Fruit fly (Drosophila melanogaster) whole organism, embryonic: Measurements from ENCODE around the gene Ppat-Dpck.
A peak's percentile ranks its signal among the peaks of the same experiment; 100 is the strongest.

Source experiments
- Antp ChIP-seq: fragments of 200-800 bp; sonication (Bioruptor generic); optimal IDR thresholded peaks from 3 replicates; lab custom pipeline; 2016; ENCODE audit warnings: missing biosample characterization, missing genetic modification characterization
- Atf3 ChIP-seq: fragments of 200-800 bp; sonication (Bioruptor generic); optimal IDR thresholded peaks from 3 replicates; lab custom pipeline; 2016; ENCODE audit warnings: missing biosample characterization, missing genetic modification characterization
- CG10462 ChIP-seq: fragments of 200-800 bp; sonication (Bioruptor generic); optimal IDR thresholded peaks from 2 replicates; lab custom pipeline; 2016; ENCODE audit warnings: missing biosample characterization, missing genetic modification characterization
- CG10543 ChIP-seq: fragments of 200-800 bp; sonication (Bioruptor generic); optimal IDR thresholded peaks from 3 replicates; lab custom pipeline; 2017; ENCODE audit warnings: missing biosample characterization, mild to moderate bottlenecking, missing genetic modification characterization, moderate library complexity
- CG12155 ChIP-seq: fragments of 200-800 bp; sonication (Bioruptor generic); optimal IDR thresholded peaks from 3 replicates; lab custom pipeline; 2016; ENCODE audit warnings: missing biosample characterization, missing genetic modification characterization
- CG12659 ChIP-seq: fragments of 200-800 bp; sonication (Bioruptor generic); optimal IDR thresholded peaks from 3 replicates; lab custom pipeline; 2017; ENCODE audit warnings: mild to moderate bottlenecking, missing biosample characterization, missing genetic modification reagents, missing genetic modification characterization
- CG12744 ChIP-seq: fragments of 200-800 bp; sonication (Bioruptor generic); optimal IDR thresholded peaks from 2 replicates; lab custom pipeline; 2016; ENCODE audit warnings: missing biosample characterization, missing genetic modification characterization
- CG13296 ChIP-seq: fragments of 200-800 bp; sonication (Bioruptor generic); optimal IDR thresholded peaks from 3 replicates; lab custom pipeline; 2018; ENCODE audit warnings: missing biosample characterization, mild to moderate bottlenecking, missing genetic modification characterization
- CG17186 ChIP-seq: fragments of 200-800 bp; sonication (Bioruptor generic); optimal IDR thresholded peaks from 3 replicates; lab custom pipeline; 2017; ENCODE audit warnings: missing biosample characterization, missing genetic modification reagents, missing genetic modification characterization
- CG2712 ChIP-seq: fragments of 200-800 bp; optimal IDR thresholded peaks from 3 replicates; lab custom pipeline; 2019; ENCODE audit warnings: missing biosample characterization, mild to moderate bottlenecking, missing genetic modification characterization, moderate library complexity
- CG30403 ChIP-seq: fragments of 200-800 bp; sonication (Bioruptor generic); optimal IDR thresholded peaks from 3 replicates; lab custom pipeline; 2016; ENCODE audit warnings: missing biosample characterization, missing genetic modification characterization
- CG3847 ChIP-seq: fragments of 200-800 bp; sonication (Bioruptor generic); IDR thresholded peaks from 2 replicates; pipeline ENCODE4 v1.3.6; 2022; ENCODE audit warnings: missing biosample characterization, missing genetic modification characterization
- CG6175 ChIP-seq: fragments of 200-800 bp; sonication (Bioruptor generic); IDR thresholded peaks from 3 replicates; pipeline ENCODE4 v1.3.6; 2022; ENCODE audit warnings: missing biosample characterization, missing genetic modification characterization
- CG7372 ChIP-seq: fragments of 200-800 bp; sonication (Bioruptor generic); IDR thresholded peaks from 2 replicates; pipeline ENCODE4 v1.3.6; 2022; ENCODE audit warnings: missing biosample characterization, missing genetic modification characterization
- CG8290 ChIP-seq, 3 experiments: fragments of 200-800 bp; sonication (Bioruptor generic); optimal IDR thresholded peaks; 2 replicates each; lab custom pipeline; 2016 to 2019; ENCODE audit warnings: missing biosample characterization in 3 of 3, missing genetic modification characterization in 3 of 3, mild to moderate bottlenecking in 2 of 3, moderate library complexity in 1 of 3
- CG8944 ChIP-seq: fragments of 200-800 bp; sonication (Bioruptor generic); optimal IDR thresholded peaks from 3 replicates; lab custom pipeline; 2016; ENCODE audit warnings: missing biosample characterization, missing genetic modification characterization
- CG9215 ChIP-seq: fragments of 200-800 bp; sonication (Bioruptor generic); IDR thresholded peaks from 2 replicates; pipeline ENCODE4 v1.3.6; 2022; ENCODE audit warnings: missing biosample characterization, missing genetic modification characterization
- Dp ChIP-seq: fragments of 200-800 bp; sonication (Bioruptor generic); optimal IDR thresholded peaks from 2 replicates; lab custom pipeline; 2018; ENCODE audit warnings: missing biosample characterization, mild to moderate bottlenecking, missing genetic modification characterization, moderate library complexity
- E2f2 ChIP-seq: fragments of 200-800 bp; sonication (Bioruptor generic); IDR thresholded peaks from 2 replicates; pipeline ENCODE4 v1.3.6; 2022; ENCODE audit warnings: missing biosample characterization, missing genetic modification characterization
- Eip74EF ChIP-seq, 2 experiments: fragments of 200-800 bp in 1 of 2; fragments of >200 bp in 1 of 2; sonication (Bioruptor generic) in 1 of 2; optimal IDR thresholded peaks; 2 replicates each; lab custom pipeline; 2017 to 2019; ENCODE audit warnings: missing biosample characterization in 2 of 2, missing genetic modification characterization in 2 of 2, mild to moderate bottlenecking in 1 of 2, moderate library complexity in 1 of 2
- GATAe ChIP-seq: fragments of 200-800 bp; sonication (Bioruptor generic); conservative IDR thresholded peaks from 2 replicates; pipeline ENCODE4 v1.3.6; 2022; ENCODE audit warnings: missing biosample characterization, missing genetic modification characterization
- HHEX ChIP-seq: fragments of 200-800 bp; sonication (Bioruptor generic); optimal IDR thresholded peaks from 3 replicates; lab custom pipeline; 2017; ENCODE audit warnings: missing biosample characterization, mild to moderate bottlenecking, missing genetic modification characterization, missing genetic modification reagents
- Hr39 ChIP-seq: fragments of >200 bp; optimal IDR thresholded peaks from 2 replicates; lab custom pipeline; 2017
- Jarid2 ChIP-seq: fragments of 200-800 bp; sonication (Bioruptor generic); optimal IDR thresholded peaks from 3 replicates; lab custom pipeline; 2017; ENCODE audit warnings: mild to moderate bottlenecking, missing biosample characterization, missing genetic modification reagents, missing genetic modification characterization
- Max ChIP-seq: fragments of 200-800 bp; sonication (Bioruptor generic); optimal IDR thresholded peaks from 2 replicates; lab custom pipeline; 2016; ENCODE audit warnings: missing biosample characterization, mild to moderate bottlenecking, missing genetic modification characterization
- Nf-YC ChIP-seq: fragments of 200-800 bp; optimal IDR thresholded peaks from 3 replicates; lab custom pipeline; 2019; ENCODE audit warnings: missing biosample characterization, mild to moderate bottlenecking, missing genetic modification characterization, moderate library complexity
- NfI ChIP-seq: fragments of 200-800 bp; sonication (Bioruptor generic); optimal IDR thresholded peaks from 3 replicates; lab custom pipeline; 2018; ENCODE audit warnings: missing biosample characterization, mild to moderate bottlenecking, missing genetic modification characterization, moderate library complexity
- PHDP ChIP-seq: fragments of 200-800 bp; sonication (Bioruptor generic); optimal IDR thresholded peaks from 3 replicates; lab custom pipeline; 2018; ENCODE audit warnings: missing biosample characterization, mild to moderate bottlenecking, missing genetic modification characterization, moderate library complexity
- Taf1 ChIP-seq: fragments of 200-800 bp; sonication (Bioruptor generic); IDR thresholded peaks from 2 replicates; pipeline ENCODE4 v1.3.6; 2022; ENCODE audit warnings: missing biosample characterization, missing genetic modification characterization
- az2 ChIP-seq: fragments of 200-800 bp; sonication (Bioruptor generic); optimal IDR thresholded peaks from 3 replicates; lab custom pipeline; 2016; ENCODE audit warnings: missing biosample characterization, missing genetic modification characterization
- caup ChIP-seq: fragments of 200-800 bp; sonication (Bioruptor generic); optimal IDR thresholded peaks from 3 replicates; lab custom pipeline; 2017; ENCODE audit warnings: missing biosample characterization, mild to moderate bottlenecking, missing genetic modification characterization, moderate library complexity; ENCODE audit not compliant: severe bottlenecking
- crc ChIP-seq: fragments of 200-800 bp; sonication (Bioruptor generic); optimal IDR thresholded peaks from 2 replicates; lab custom pipeline; 2016; ENCODE audit warnings: missing biosample characterization, missing genetic modification characterization
- fd3F ChIP-seq: fragments of 200-800 bp; sonication (Bioruptor generic); optimal IDR thresholded peaks from 2 replicates; lab custom pipeline; 2018; ENCODE audit warnings: missing biosample characterization, mild to moderate bottlenecking, missing genetic modification characterization, moderate library complexity
- gcm ChIP-seq: fragments of 200-800 bp; sonication (Bioruptor generic); optimal IDR thresholded peaks from 2 replicates; lab custom pipeline; 2019; ENCODE audit warnings: missing biosample characterization, mild to moderate bottlenecking, missing genetic modification characterization, moderate library complexity
- hth ChIP-seq: fragments of >200 bp; optimal IDR thresholded peaks from 2 replicates; lab custom pipeline; 2017; ENCODE audit warnings: inconsistent platforms
- insv ChIP-seq, 2 experiments: fragments of 200-800 bp; sonication (Bioruptor generic); optimal IDR thresholded peaks; 3 replicates each; lab custom pipeline; 2016 to 2018; ENCODE audit warnings: missing biosample characterization in 2 of 2, missing genetic modification characterization in 2 of 2
- lbe ChIP-seq: fragments of 200-800 bp; sonication (Bioruptor generic); optimal IDR thresholded peaks from 2 replicates; lab custom pipeline; 2016; ENCODE audit warnings: missing biosample characterization, mild to moderate bottlenecking, missing genetic modification characterization
- lilli ChIP-seq: fragments of 200-800 bp; sonication (Bioruptor generic); optimal IDR thresholded peaks from 3 replicates; lab custom pipeline; 2016; ENCODE audit warnings: missing biosample characterization, missing genetic modification characterization
- onecut ChIP-seq: fragments of 200-800 bp; sonication (Bioruptor generic); IDR thresholded peaks from 2 replicates; pipeline ENCODE4 v1.3.6; 2022; ENCODE audit warnings: missing biosample characterization, missing genetic modification characterization
- p53 ChIP-seq: fragments of 200-800 bp; sonication (Bioruptor generic); optimal IDR thresholded peaks from 2 replicates; lab custom pipeline; 2016; ENCODE audit warnings: missing biosample characterization, missing genetic modification characterization
- pb ChIP-seq: fragments of 200-800 bp; sonication (Bioruptor generic); optimal IDR thresholded peaks from 3 replicates; lab custom pipeline; 2016; ENCODE audit warnings: missing biosample characterization, missing genetic modification characterization
- pfk ChIP-seq: fragments of 200-800 bp; sonication (Bioruptor generic); optimal IDR thresholded peaks from 2 replicates; lab custom pipeline; 2018; ENCODE audit warnings: missing biosample characterization, mild to moderate bottlenecking, missing genetic modification characterization, moderate library complexity
- pita ChIP-seq: fragments of 200-800 bp; sonication (Bioruptor generic); optimal IDR thresholded peaks from 2 replicates; lab custom pipeline; 2017; ENCODE audit warnings: missing biosample characterization, mild to moderate bottlenecking, missing genetic modification characterization
- pros ChIP-seq: fragments of 200-800 bp; sonication (Bioruptor generic); optimal IDR thresholded peaks from 3 replicates; lab custom pipeline; 2019; ENCODE audit warnings: missing biosample characterization, mild to moderate bottlenecking, missing genetic modification characterization, moderate library complexity
- pzg ChIP-seq: fragments of 200-800 bp; sonication (Bioruptor generic); optimal IDR thresholded peaks from 3 replicates; lab custom pipeline; 2018; ENCODE audit warnings: missing biosample characterization, mild to moderate bottlenecking, missing genetic modification characterization, moderate library complexity
- run ChIP-seq: fragments of 200-800 bp; sonication (Bioruptor generic); optimal IDR thresholded peaks from 3 replicates; lab custom pipeline; 2018; ENCODE audit warnings: missing biosample characterization, mild to moderate bottlenecking, missing genetic modification characterization
- slou ChIP-seq: fragments of 200-800 bp; sonication (Bioruptor generic); optimal IDR thresholded peaks from 3 replicates; lab custom pipeline; 2016; ENCODE audit warnings: missing biosample characterization, missing genetic modification characterization
- sob ChIP-seq: fragments of 200-800 bp; sonication (Bioruptor generic); IDR thresholded peaks from 2 replicates; pipeline ENCODE4 v1.3.6; 2022; ENCODE audit warnings: missing biosample characterization, missing genetic modification characterization
- trem ChIP-seq: fragments of 200-800 bp; optimal IDR thresholded peaks from 3 replicates; lab custom pipeline; 2019; ENCODE audit warnings: missing biosample characterization, mild to moderate bottlenecking, missing genetic modification characterization, moderate library complexity
- unc-4 ChIP-seq: fragments of 200-800 bp; sonication (Bioruptor generic); IDR thresholded peaks from 2 replicates; pipeline ENCODE4 v1.3.6; 2022; ENCODE audit warnings: missing biosample characterization, missing genetic modification characterization; ENCODE audit not compliant: partially characterized antibody

The Ppat-Dpck gene

DNA sequence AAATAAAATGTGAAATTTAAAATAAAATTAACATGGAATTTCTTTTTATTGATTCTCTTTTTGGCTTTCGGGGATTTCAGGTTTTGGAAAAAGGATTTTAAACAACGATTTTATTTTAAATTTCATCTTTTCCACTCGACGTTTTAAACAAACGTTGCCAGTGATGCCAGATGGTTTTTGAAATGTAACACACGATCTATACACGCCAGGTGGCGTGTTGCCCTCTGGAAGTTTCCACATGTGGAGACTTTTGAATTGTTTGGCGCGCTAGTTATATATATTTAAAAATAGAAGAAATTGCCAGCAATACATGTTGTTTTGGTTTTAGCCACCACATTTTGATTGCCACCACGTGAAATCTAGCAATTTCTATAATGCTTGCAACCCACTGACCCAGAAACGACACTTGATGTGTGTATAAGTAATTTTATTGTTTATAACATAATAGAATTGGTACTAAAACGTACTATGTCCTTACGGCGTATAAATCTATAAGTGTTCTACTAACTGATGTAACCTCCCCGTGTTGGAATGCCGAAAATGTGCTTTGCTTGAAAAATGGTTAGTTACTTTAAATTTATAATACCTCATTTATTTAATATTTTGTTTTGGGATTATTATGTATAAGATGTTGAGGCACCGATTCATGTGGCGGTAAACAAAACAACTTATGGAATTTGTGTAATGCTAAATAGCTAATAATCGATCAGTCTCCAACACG is 18.8 kb downstream of the Ppat-Dpck start (continued):
- TF ChIP-seq CG8290 (GFP tag; optimal IDR thresholded peaks at IDR 0.05; lab: Kevin White, UChicago) (no peak), CG8290 (tag; optimal IDR thresholded peaks at IDR 0.05; lab: Kevin White, UChicago) (no peak), hth (lab: Kevin White, UChicago) (no peak), CG2712 (tag; lab: Kevin White, UChicago) (no peak), fd3F (GFP tag; lab: Kevin White, UChicago) (no peak), CG8944 (GFP tag; lab: Kevin White, UChicago) (no peak), CG12659 (GFP tag; lab: Kevin White, UChicago) (peak; percentile 46), Dp (GFP tag; lab: Kevin White, UChicago) (peak; percentile 98), caup (GFP tag; lab: Kevin White, UChicago) (no peak), p53 (no peak), Taf1 (GFP tag; lab: Robert Waterston, UW) (no peak), Nf-YC (tag; lab: Kevin White, UChicago) (peak; percentile 29), CG13296 (GFP tag; lab: Kevin White, UChicago) (no peak), CG3847 (GFP tag; lab: Robert Waterston, UW) (peak; percentile 65), onecut (GFP tag; lab: Robert Waterston, UW) (no peak), CG30403 (GFP tag; lab: Kevin White, UChicago) (no peak), CG10462 (no peak), crc (no peak), gcm (GFP tag; lab: Kevin White, UChicago) (no peak), pzg (GFP tag; lab: Kevin White, UChicago) (peak; percentile 58), Eip74EF (GFP tag; optimal IDR thresholded peaks at IDR 0.05; lab: Kevin White, UChicago) (no peak), CG10543 (GFP tag; lab: Kevin White, UChicago) (no peak), CG17186 (GFP tag; lab: Kevin White, UChicago) (no peak), CG12155 (GFP tag; lab: Kevin White, UChicago) (peak; percentile 41), Hr39 (lab: Kevin White, UChicago) (no peak), CG12744 (no peak), lilli (GFP tag; lab: Kevin White, UChicago) (no peak), CG9215 (GFP tag; lab: Robert Waterston, UW) (no peak), pfk (no peak), NfI (GFP tag; lab: Kevin White, UChicago) (peak; percentile 14), pros (GFP tag; lab: Kevin White, UChicago) (no peak), Antp (GFP tag; lab: Kevin White, UChicago) (no peak), CG7372 (GFP tag; lab: Robert Waterston, UW) (no peak), slou (no peak), E2f2 (peak; percentile 98), lbe (GFP tag; lab: Kevin White, UChicago) (peak; percentile 8), sob (no peak), unc-4 (no peak), trem (tag; lab: Kevin White, UChicago) (peak; percentile 74), az2 (GFP tag; lab: Kevin White, UChicago) (no peak), Jarid2 (GFP tag; lab: Kevin White, UChicago) (no peak), HHEX (GFP tag; lab: Kevin White, UChicago) (no peak), Max (GFP tag; lab: Kevin White, UChicago) (peak; percentile 7), GATAe (no peak), insv (GFP tag; optimal IDR thresholded peaks at IDR 0.05; lab: Kevin White, UChicago) (peak in 1 of 2 experiments; percentile 27), CG6175 (GFP tag; lab: Robert Waterston, UW) (no peak), Atf3 (GFP tag; lab: Kevin White, UChicago) (no peak), pita (peak; percentile 8), pb (GFP tag; lab: Kevin White, UChicago) (no peak), PHDP (tag; lab: Kevin White, UChicago) (no peak), run (tag; lab: Kevin White, UChicago) (no peak)
